Fruit fly (Drosophila melanogaster) whole organism, prepupa: ENCODE measurements around the gene CG43219.

Experiments used
- CG10631 ChIP-seq: fragments of 200-800 bp; sonication (Bioruptor generic); optimal IDR thresholded peaks from 2 replicates; lab custom pipeline; 2016; ENCODE audit warnings: missing biosample characterization, missing genetic modification characterization
- CG11294 ChIP-seq: fragments of 200-800 bp; sonication (Bioruptor generic); IDR thresholded peaks from 2 replicates; pipeline ENCODE4 v1.3.6; 2022; ENCODE audit warnings: missing biosample characterization, missing genetic modification characterization
- CG11762 ChIP-seq: fragments of 200-800 bp; sonication (Bioruptor generic); optimal IDR thresholded peaks from 3 replicates; lab custom pipeline; 2016; ENCODE audit warnings: missing biosample characterization, missing genetic modification characterization; ENCODE audit not compliant: insufficient read depth
- CG11902 ChIP-seq: fragments of 200-800 bp; sonication (Bioruptor generic); optimal IDR thresholded peaks from 3 replicates; lab custom pipeline; 2016; ENCODE audit warnings: missing biosample characterization, missing genetic modification characterization
- CG15336 ChIP-seq: fragments of 200-800 bp; sonication (Bioruptor generic); IDR thresholded peaks from 2 replicates; pipeline ENCODE4 v1.3.6; 2022; ENCODE audit warnings: missing biosample characterization, missing genetic modification characterization
- CG16779 ChIP-seq: fragments of 200-800 bp; sonication (Bioruptor generic); optimal IDR thresholded peaks from 3 replicates; lab custom pipeline; 2017; ENCODE audit warnings: missing biosample characterization, mild to moderate bottlenecking, missing genetic modification characterization
- CG32006 ChIP-seq: fragments of 200-800 bp; sonication (Bioruptor generic); optimal IDR thresholded peaks from 3 replicates; lab custom pipeline; 2017; ENCODE audit warnings: missing biosample characterization, mild to moderate bottlenecking, missing genetic modification characterization
- CG4318 ChIP-seq: fragments of 200-800 bp; sonication (Bioruptor generic); optimal IDR thresholded peaks from 3 replicates; lab custom pipeline; 2017; ENCODE audit warnings: missing biosample characterization, mild to moderate bottlenecking, missing genetic modification characterization
- CG6163 ChIP-seq: fragments of 200-800 bp; sonication (Bioruptor generic); IDR thresholded peaks from 3 replicates; pipeline ENCODE4 v1.3.6; 2022; ENCODE audit warnings: missing biosample characterization, missing genetic modification characterization
- CG6792 ChIP-seq: fragments of 200-800 bp; sonication (Bioruptor generic); optimal IDR thresholded peaks from 3 replicates; lab custom pipeline; 2016; ENCODE audit warnings: missing biosample characterization, missing genetic modification characterization
- CG6854 ChIP-seq: fragments of 200-800 bp; sonication (Bioruptor generic); optimal IDR thresholded peaks from 2 replicates; lab custom pipeline; 2017; ENCODE audit warnings: missing biosample characterization, mild to moderate bottlenecking, missing genetic modification characterization
- CG7368 ChIP-seq: fragments of 200-800 bp; sonication (Bioruptor generic); optimal IDR thresholded peaks from 3 replicates; lab custom pipeline; 2016; ENCODE audit warnings: missing biosample characterization, missing genetic modification characterization
- CG8119 ChIP-seq: fragments of 200-800 bp; sonication (Bioruptor generic); IDR thresholded peaks from 3 replicates; pipeline ENCODE4 v1.3.6; 2022; ENCODE audit warnings: missing biosample characterization, missing genetic modification characterization
- CG8319 ChIP-seq: fragments of 200-800 bp; sonication (Bioruptor generic); optimal IDR thresholded peaks from 3 replicates; lab custom pipeline; 2016; ENCODE audit warnings: missing biosample characterization, missing genetic modification characterization
- CG8632 ChIP-seq: fragments of 200-800 bp; sonication (Bioruptor generic); optimal IDR thresholded peaks from 3 replicates; lab custom pipeline; 2016; ENCODE audit warnings: missing biosample characterization, missing genetic modification characterization
- Eip75B ChIP-seq: fragments of 200-800 bp; sonication (Bioruptor generic); optimal IDR thresholded peaks from 3 replicates; lab custom pipeline; 2016; ENCODE audit warnings: missing biosample characterization, missing genetic modification characterization
- Eip78C ChIP-seq: fragments of 200-800 bp; sonication (Bioruptor generic); peaks from one replicate; lab custom pipeline; 2016; ENCODE audit warnings: missing biosample characterization, missing genetic modification characterization
- Eip93F ChIP-seq: fragments of 200-800 bp; sonication (Bioruptor generic); optimal IDR thresholded peaks from 2 replicates; lab custom pipeline; 2016; ENCODE audit warnings: missing biosample characterization, mild to moderate bottlenecking, missing genetic modification characterization
- Ets21C ChIP-seq: fragments of 200-800 bp; sonication (Bioruptor generic); optimal IDR thresholded peaks from 3 replicates; lab custom pipeline; 2016; ENCODE audit warnings: missing biosample characterization, missing genetic modification characterization
- Gug ChIP-seq: fragments of 200-800 bp; sonication (Bioruptor generic); IDR thresholded peaks from 2 replicates; pipeline ENCODE4 v1.3.6; 2022; ENCODE audit warnings: missing biosample characterization, missing genetic modification characterization
- Hr38 ChIP-seq: sonication (Bioruptor generic); optimal IDR thresholded peaks from 2 replicates; lab custom pipeline; 2016; ENCODE audit warnings: missing biosample characterization, missing genetic modification characterization
- Hr39 ChIP-seq: fragments of 200-800 bp; sonication (Bioruptor generic); optimal IDR thresholded peaks from 2 replicates; lab custom pipeline; 2016; ENCODE audit warnings: missing biosample characterization, missing genetic modification characterization
- Hr4 ChIP-seq: fragments of 200-800 bp; sonication (Bioruptor generic); optimal IDR thresholded peaks from 3 replicates; lab custom pipeline; 2016; ENCODE audit warnings: missing biosample characterization, missing genetic modification characterization
- Lpt ChIP-seq: fragments of 200-800 bp; sonication (Bioruptor generic); optimal IDR thresholded peaks from 3 replicates; lab custom pipeline; 2016; ENCODE audit warnings: missing biosample characterization, missing genetic modification characterization
- Met ChIP-seq: fragments of 200-800 bp; sonication (Bioruptor generic); optimal IDR thresholded peaks from 3 replicates; lab custom pipeline; 2016; ENCODE audit warnings: missing biosample characterization, missing genetic modification characterization
- OdsH ChIP-seq: fragments of 200-800 bp; sonication (Bioruptor generic); optimal IDR thresholded peaks from 3 replicates; lab custom pipeline; 2016; ENCODE audit warnings: missing biosample characterization, missing genetic modification characterization
- Sox14 ChIP-seq: fragments of 200-800 bp; sonication (Bioruptor generic); optimal IDR thresholded peaks from 3 replicates; lab custom pipeline; 2016; ENCODE audit warnings: missing biosample characterization, missing genetic modification characterization
- achi ChIP-seq: fragments of 200-800 bp; sonication (Bioruptor generic); optimal IDR thresholded peaks from 3 replicates; lab custom pipeline; 2016; ENCODE audit warnings: missing biosample characterization, missing genetic modification characterization
- cyc ChIP-seq: fragments of 200-800 bp; sonication (Bioruptor generic); optimal IDR thresholded peaks from 3 replicates; lab custom pipeline; 2016; ENCODE audit warnings: missing biosample characterization, missing genetic modification characterization
- dsx ChIP-seq: fragments of 200-800 bp; optimal IDR thresholded peaks from 3 replicates; lab custom pipeline; 2019; ENCODE audit warnings: missing biosample characterization, mild to moderate bottlenecking, missing genetic modification characterization, moderate library complexity; ENCODE audit not compliant: poor library complexity, severe bottlenecking
- eg ChIP-seq: fragments of 200-800 bp; sonication (Bioruptor generic); IDR thresholded peaks from 3 replicates; pipeline ENCODE4 v1.3.6; 2022; ENCODE audit warnings: missing biosample characterization, missing genetic modification characterization
- esn ChIP-seq: fragments of 200-800 bp; sonication (Bioruptor generic); optimal IDR thresholded peaks from 2 replicates; lab custom pipeline; 2016; ENCODE audit warnings: missing biosample characterization, mild to moderate bottlenecking, missing genetic modification characterization, moderate library complexity
- fd59A ChIP-seq: fragments of 200-800 bp; sonication (Bioruptor generic); optimal IDR thresholded peaks from 2 replicates; lab custom pipeline; 2017; ENCODE audit warnings: missing biosample characterization, mild to moderate bottlenecking, missing genetic modification characterization, missing genetic modification reagents
- fkh ChIP-seq: fragments of 200-800 bp; sonication (Bioruptor generic); optimal IDR thresholded peaks from 3 replicates; lab custom pipeline; 2017; ENCODE audit warnings: missing biosample characterization, mild to moderate bottlenecking, missing genetic modification characterization, moderate library complexity
- lz ChIP-seq: fragments of 200-800 bp; sonication (Bioruptor generic); optimal IDR thresholded peaks from 3 replicates; lab custom pipeline; 2016; ENCODE audit warnings: missing biosample characterization, missing genetic modification characterization
- pdm3 ChIP-seq: fragments of 200-800 bp; sonication (Bioruptor generic); optimal IDR thresholded peaks from 3 replicates; lab custom pipeline; 2016; ENCODE audit warnings: missing biosample characterization, missing genetic modification characterization
- salr ChIP-seq, 2 experiments: fragments of 200-800 bp; sonication (Bioruptor generic); optimal IDR thresholded peaks; 3 replicates each; lab custom pipeline; 2016 to 2018; ENCODE audit warnings: missing biosample characterization in 2 of 2, missing genetic modification characterization in 2 of 2, mild to moderate bottlenecking in 1 of 2
- ss ChIP-seq, 2 experiments: fragments of 200-800 bp; sonication (Bioruptor generic); optimal IDR thresholded peaks; 2 replicates in 1 of 2; 3 replicates in 1 of 2; lab custom pipeline; 2017 to 2018; ENCODE audit warnings: mild to moderate bottlenecking in 2 of 2, missing biosample characterization in 2 of 2, missing genetic modification characterization in 2 of 2, moderate library complexity in 1 of 2
- svp ChIP-seq: fragments of 200-800 bp; sonication (Bioruptor generic); peaks from one replicate; lab custom pipeline; 2016; ENCODE audit warnings: missing biosample characterization, missing genetic modification characterization
- topi ChIP-seq: fragments of 200-800 bp; sonication (Bioruptor generic); optimal IDR thresholded peaks from 3 replicates; lab custom pipeline; 2016; ENCODE audit warnings: missing biosample characterization, missing genetic modification characterization
- vri ChIP-seq: fragments of 200-800 bp; sonication (Bioruptor generic); optimal IDR thresholded peaks from 3 replicates; lab custom pipeline; 2016; ENCODE audit warnings: missing biosample characterization, mild to moderate bottlenecking, missing genetic modification characterization

CG43219 gene

dm6 chr3L:21209921-21210532 is 10.2 kb upstream of the CG43219 start, which contains the start of the genes CG10510 and CG10508:
CG10510 (minus strand) TSS chr3L:21210084.
CG10508 (plus strand) TSS chr3L:21210215.
- no peak for TF ChIP-seq Hr4 (GFP tag; lab: Kevin White, UChicago)
- no peak for TF ChIP-seq CG7368
- TF ChIP-seq CG6792 (GFP tag; lab: Kevin White, UChicago) = no peak
- no peak for TF ChIP-seq CG8119
- TF ChIP-seq vri = no peak
- TF ChIP-seq CG11294 (GFP tag; lab: Robert Waterston, UW) = no peak
- TF ChIP-seq CG11902 (GFP tag; lab: Kevin White, UChicago) = no peak
- no peak for TF ChIP-seq Ets21C
- no peak for TF ChIP-seq pdm3 (GFP tag; lab: Kevin White, UChicago)
- TF ChIP-seq CG8632 = no peak
- no peak for TF ChIP-seq CG8319 (GFP tag; lab: Kevin White, UChicago)
- no peak for TF ChIP-seq CG4318 (GFP tag; lab: Kevin White, UChicago)
- TF ChIP-seq fkh (GFP tag; lab: Kevin White, UChicago) = no peak
- TF ChIP-seq, all 60 proteins: peak for 0

dm6 chr3L:21216697-21217291 is 3.4 kb upstream of the CG43219 start, which contains the start of the genes Trmt112 and Ilk:
Trmt112 (minus strand) TSS chr3L:21216839.
Ilk (plus strand) TSS chr3L:21216901.
- TF ChIP-seq fkh (GFP tag; lab: Kevin White, UChicago) (peak; percentile 60), Eip78C (GFP tag; lab: Kevin White, UChicago) (peak; percentile 76), CG8319 (GFP tag; lab: Kevin White, UChicago) (no peak), esn (GFP tag; lab: Kevin White, UChicago) (no peak), CG32006 (GFP tag; lab: Kevin White, UChicago) (no peak), CG16779 (tag; lab: Kevin White, UChicago) (no peak), dsx (GFP tag; lab: Kevin White, UChicago) (peak; percentile 46), cyc (GFP tag; lab: Kevin White, UChicago) (no peak)

- peak; percentile 39 for TF ChIP-seq Eip75B (GFP tag; lab: Kevin White, UChicago)
- TF ChIP-seq CG6163 = peak; percentile 44; the same call in 1 of the 3 replicates
- no peak for TF ChIP-seq CG11762 (GFP tag; lab: Kevin White, UChicago)
Measured at dm6 chr3L:21219160-21219559, 1.0 kb upstream of the CG43219 start.

dm6 chr3L:21223268-21223667 is 3.1 kb downstream of the CG43219 start:
- TF ChIP-seq CG15336 (GFP tag; lab: Robert Waterston, UW) (peak; percentile 78), topi (GFP tag; lab: Kevin White, UChicago) (no peak), CG8632 (no peak), Gug (GFP tag; lab: Robert Waterston, UW) (peak; percentile 31; the same call in 1 of the 2 replicates), CG6163 (no peak), Eip93F (GFP tag; lab: Kevin White, UChicago) (no peak), Hr38 (GFP tag; lab: Kevin White, UChicago) (no peak), Met (GFP tag; lab: Kevin White, UChicago) (no peak), achi (GFP tag; lab: Kevin White, UChicago) (peak; percentile 38), CG10631 (GFP tag; lab: Kevin White, UChicago) (no peak), CG11762 (GFP tag; lab: Kevin White, UChicago) (peak; percentile 8), CG8119 (peak; percentile 30; the same call in 1 of the 3 replicates), Eip75B (GFP tag; lab: Kevin White, UChicago) (no peak), Lpt (GFP tag; lab: Kevin White, UChicago) (peak; percentile 26), CG32006 (GFP tag; lab: Kevin White, UChicago) (peak; percentile 57), salr (GFP tag; optimal IDR thresholded peaks at IDR 0.05; lab: Kevin White, UChicago) (peak in 1 of 2 experiments; percentile 38), CG4318 (GFP tag; lab: Kevin White, UChicago) (no peak), CG11294 (GFP tag; lab: Robert Waterston, UW) (no peak), svp (GFP tag; lab: Kevin White, UChicago) (peak; percentile 30), eg (GFP tag; lab: Robert Waterston, UW) (peak; percentile 59; the same call in 2 of the 3 replicates), ss (GFP tag; optimal IDR thresholded peaks at IDR 0.05; lab: Kevin White, UChicago) (no peak), Hr4 (GFP tag; lab: Kevin White, UChicago) (peak; percentile 60), OdsH (GFP tag; lab: Kevin White, UChicago) (peak; percentile 34), CG6854 (GFP tag; lab: Kevin White, UChicago) (no peak), dsx (GFP tag; lab: Kevin White, UChicago) (no peak), lz (GFP tag; lab: Kevin White, UChicago) (no peak), Eip78C (GFP tag; lab: Kevin White, UChicago) (peak; percentile 86), esn (GFP tag; lab: Kevin White, UChicago) (no peak), fd59A (GFP tag; lab: Kevin White, UChicago) (no peak), Hr39 (GFP tag; lab: Kevin White, UChicago) (no peak), CG11902 (GFP tag; lab: Kevin White, UChicago) (no peak), CG6792 (GFP tag; lab: Kevin White, UChicago) (no peak), Sox14 (GFP tag; lab: Kevin White, UChicago) (peak; percentile 9)
